Fruit fly (Drosophila melanogaster): ENCODE data around the gene Mst27D.

Gene Mst27D

dm6 chr2L:7037773-7038327 lies 22.8 kb downstream of the Mst27D start, which contains the start of gene milt (continued):
- peak; percentile 60 for TF ChIP-seq HmgZ (tag; optimal IDR thresholded peaks at IDR 0.05)
- peak in 1 of 2 experiments; percentile 8 for TF ChIP-seq chif (GFP tag; optimal IDR thresholded peaks at IDR 0.05)
- TF ChIP-seq CG2202 (tag; optimal IDR thresholded peaks at IDR 0.05), result no peak
- peak; percentile 91 for TF ChIP-seq CG6791 (GFP tag; IDR thresholded peaks at IDR 0.05; ENCODE audit: partially characterized antibody)
- no peak for TF ChIP-seq CG4730 (GFP tag; IDR thresholded peaks at IDR 0.05)
- no peak for TF ChIP-seq CG9727 (GFP tag; optimal IDR thresholded peaks at IDR 0.05)
- TF ChIP-seq CG8388 (GFP tag; optimal IDR thresholded peaks at IDR 0.05), result no peak
- TF ChIP-seq pzg (GFP tag; optimal IDR thresholded peaks at IDR 0.05), result peak; percentile 72
- TF ChIP-seq CG16779 (GFP tag; IDR thresholded peaks at IDR 0.05), result no peak
- no peak for TF ChIP-seq yki (optimal IDR thresholded peaks at IDR 0.05)
- no peak for TF ChIP-seq CG12769 (tag; optimal IDR thresholded peaks at IDR 0.05)
- no peak for TF ChIP-seq CG14667 (GFP tag; IDR thresholded peaks at IDR 0.05)
- no peak for TF ChIP-seq CG17328 (GFP tag; IDR thresholded peaks at IDR 0.05)
- TF ChIP-seq Side (GFP tag; optimal IDR thresholded peaks at IDR 0.05), result no peak
- TF ChIP-seq da (GFP tag; optimal IDR thresholded peaks at IDR 0.05), result no peak
- TF ChIP-seq NFAT (GFP tag; IDR thresholded peaks at IDR 0.05), result 0 out of 2 replicates have a peak, but pooled peaks have one; percentile 3
- TF ChIP-seq Fer3 (tag; optimal IDR thresholded peaks at IDR 0.05), result no peak
- TF ChIP-seq CG13296 (GFP tag; optimal IDR thresholded peaks at IDR 0.05), result no peak
- TF ChIP-seq eve (GFP tag; optimal IDR thresholded peaks at IDR 0.05), result no peak
- TF ChIP-seq ind (GFP tag; optimal IDR thresholded peaks at IDR 0.05), result no peak
- no peak for TF ChIP-seq CG8281 (tag; optimal IDR thresholded peaks at IDR 0.05)
- no peak for TF ChIP-seq ac (GFP tag; optimal IDR thresholded peaks at IDR 0.05)
- no peak for TF ChIP-seq h (optimal IDR thresholded peaks at IDR 0.05)
- peak; percentile 31 for TF ChIP-seq nerfin-1 (tag; optimal IDR thresholded peaks at IDR 0.05)
- peak; percentile 85 for TF ChIP-seq Ets65A (GFP tag)
- TF ChIP-seq Fer1 (GFP tag; optimal IDR thresholded peaks at IDR 0.05), result no peak
- TF ChIP-seq Dek (tag; optimal IDR thresholded peaks at IDR 0.05), result no peak
- TF ChIP-seq CG11695 (GFP tag; IDR thresholded peaks at IDR 0.05), result no peak
- no peak for TF ChIP-seq dysf (GFP tag; IDR thresholded peaks at IDR 0.05)
- TF ChIP-seq luna (GFP tag; optimal IDR thresholded peaks at IDR 0.05), result no peak
- TF ChIP-seq Dll (GFP tag; IDR thresholded peaks at IDR 0.05; ENCODE audit: partially characterized antibody), result peak; percentile 82
- TF ChIP-seq CG10431 (GFP tag; optimal IDR thresholded peaks at IDR 0.05), result no peak
- no peak for TF ChIP-seq CG10274 (GFP tag; optimal IDR thresholded peaks at IDR 0.05)
- TF ChIP-seq tna (GFP tag; IDR thresholded peaks at IDR 0.05; ENCODE audit: partially characterized antibody), result peak; percentile 92
- no peak for TF ChIP-seq sc (optimal IDR thresholded peaks at IDR 0.05)
- no peak for TF ChIP-seq sc (GFP tag; optimal IDR thresholded peaks at IDR 0.05)
- no peak for TF ChIP-seq CG3281 (GFP tag; optimal IDR thresholded peaks at IDR 0.05)
- TF ChIP-seq tap (tag; optimal IDR thresholded peaks at IDR 0.05), result no peak
- TF ChIP-seq CG9215 (GFP tag; IDR thresholded peaks at IDR 0.05), result no peak
- TF ChIP-seq cwo (GFP tag; optimal IDR thresholded peaks at IDR 0.05), result no peak
- TF ChIP-seq Ravus (GFP tag; IDR thresholded peaks at IDR 0.05), result no peak
- TF ChIP-seq Bgb (GFP tag; IDR thresholded peaks at IDR 0.05; ENCODE audit: partially characterized antibody), result peak; percentile 88
- no peak for TF ChIP-seq Mad (GFP tag; optimal IDR thresholded peaks at IDR 0.05)
- no peak for TF ChIP-seq Dfd (GFP tag; optimal IDR thresholded peaks at IDR 0.05)
- TF ChIP-seq Drgx (GFP tag; IDR thresholded peaks at IDR 0.05), result no peak
- TF ChIP-seq Aef1 (GFP tag; IDR thresholded peaks at IDR 0.05), result no peak
- no peak for TF ChIP-seq Hmx (GFP tag; optimal IDR thresholded peaks at IDR 0.05)
- TF ChIP-seq CG3726 (GFP tag; IDR thresholded peaks at IDR 0.05), result no peak
- peak; percentile 35; the same call in 1 of the 3 replicates for TF ChIP-seq zfh1 (GFP tag; IDR thresholded peaks at IDR 0.05)
- no peak for TF ChIP-seq CG3838 (GFP tag; optimal IDR thresholded peaks at IDR 0.05)
- peak; percentile 52 for TF ChIP-seq CG15601 (tag; optimal IDR thresholded peaks at IDR 0.05)
- no peak for TF ChIP-seq CG5180 (GFP tag; optimal IDR thresholded peaks at IDR 0.05)

Measured in whole organism, embryonic.